Worm (Caenorhabditis elegans) whole organism, L2 larva: ENCODE measurements around the gene srh-47.

Experiments used
- R02D3.7 ChIP-seq: fragments of 150-350 bp; optimal IDR thresholded peaks from 2 replicates; lab custom pipeline; 2014; ENCODE audit warnings: missing biosample characterization, missing genetic modification characterization
- Y55F3AM.14 ChIP-seq: fragments of 200-800 bp; sonication (Bioruptor generic); optimal IDR thresholded peaks from 2 replicates; lab custom pipeline; 2018; ENCODE audit warnings: mild to moderate bottlenecking, missing genetic modification characterization, missing compliant biosample characterization
- ama-1 ChIP-seq: fragments of 150-350 bp; optimal IDR thresholded peaks from 2 replicates; lab custom pipeline; 2018; ENCODE audit warnings: inconsistent platforms
- ceh-82 ChIP-seq: fragments of 150-350 bp; optimal IDR thresholded peaks from 2 replicates; lab custom pipeline; 2014; ENCODE audit warnings: missing biosample characterization, missing genetic modification characterization
- lin-13 ChIP-seq: fragments of 150-350 bp; optimal IDR thresholded peaks from 2 replicates; lab custom pipeline; 2014; ENCODE audit warnings: missing biosample characterization, missing genetic modification reagents, missing genetic modification characterization
- nhr-11 ChIP-seq: fragments of 150-350 bp; optimal IDR thresholded peaks from 2 replicates; lab custom pipeline; 2014; ENCODE audit warnings: missing biosample characterization, missing genetic modification characterization
- nhr-12 ChIP-seq: fragments of 150-350 bp; optimal IDR thresholded peaks from 2 replicates; lab custom pipeline; 2014; ENCODE audit warnings: missing biosample characterization, missing genetic modification characterization
- nhr-23 ChIP-seq: fragments of 150-350 bp; optimal IDR thresholded peaks from 2 replicates; lab custom pipeline; 2014; ENCODE audit warnings: missing biosample characterization, missing genetic modification reagents, missing genetic modification characterization
- nhr-237 ChIP-seq: fragments of 150-350 bp; optimal IDR thresholded peaks from 2 replicates; lab custom pipeline; 2014; ENCODE audit warnings: missing biosample characterization, missing genetic modification characterization
- nhr-77 ChIP-seq: fragments of 150-350 bp; optimal IDR thresholded peaks from 2 replicates; lab custom pipeline; 2014; ENCODE audit warnings: missing biosample characterization, missing genetic modification characterization
- skn-1 ChIP-seq: sonication (generic microtip); optimal IDR thresholded peaks from 2 replicates; lab custom pipeline; 2017; ENCODE audit warnings: missing biosample characterization, missing genetic modification characterization
- unc-55 ChIP-seq: fragments of 150-350 bp; sonication (generic microtip); optimal IDR thresholded peaks from 3 replicates; lab custom pipeline; 2014; ENCODE audit warnings: missing biosample characterization, missing genetic modification reagents, missing genetic modification characterization
- unc-62 ChIP-seq: fragments of 150-350 bp; optimal IDR thresholded peaks from 2 replicates; lab custom pipeline; 2014; ENCODE audit warnings: missing biosample characterization, missing genetic modification reagents, missing genetic modification characterization
- zag-1 ChIP-seq: fragments of 150-350 bp; optimal IDR thresholded peaks from 2 replicates; lab custom pipeline; 2014; ENCODE audit warnings: missing biosample characterization, missing genetic modification characterization

- TF ChIP-seq nhr-12 (tag; lab: Kevin White, UChicago) = no peak
- no peak for TF ChIP-seq lin-13 (GFP tag; lab: Kevin White, UChicago)
- TF ChIP-seq Y55F3AM.14 (GFP tag; lab: Kevin White, UChicago) = no peak
- TF ChIP-seq ama-1 (lab: Kevin White, UChicago) = no peak
- no peak for TF ChIP-seq ceh-82 (tag; lab: Kevin White, UChicago)
- no peak for TF ChIP-seq nhr-77 (tag; lab: Kevin White, UChicago)
- TF ChIP-seq unc-62 (GFP tag; lab: Kevin White, UChicago) = no peak
- no peak for TF ChIP-seq unc-55 (GFP tag; lab: Kevin White, UChicago)
- no peak for TF ChIP-seq nhr-23
- no peak for TF ChIP-seq nhr-237
- TF ChIP-seq R02D3.7 (tag; lab: Kevin White, UChicago) = no peak
- TF ChIP-seq zag-1 (tag; lab: Kevin White, UChicago) = no peak
- no peak for TF ChIP-seq nhr-11 (tag; lab: Kevin White, UChicago)
- no peak for TF ChIP-seq skn-1 (tag; lab: Kevin White, UChicago)
Measured at ce11 chrV:11268791-11269190, 31.6 kb downstream of the srh-47 start, which contains the start of gene str-115.
